Fruit fly (Drosophila melanogaster) whole organism, adult: ENCODE results near the gene CG42535.
A peak's percentile ranks its signal among the peaks of the same experiment; 100 is the strongest.

ENCODE experiments used
- CG11617 ChIP-seq: fragments of 200-800 bp; sonication (Bioruptor generic); optimal IDR thresholded peaks from 2 replicates; lab custom pipeline; 2017; ENCODE audit warnings: mild to moderate bottlenecking, missing biosample characterization, missing genetic modification reagents, missing genetic modification characterization
- CG12768 ChIP-seq: fragments of 200-800 bp; sonication (Bioruptor generic); optimal IDR thresholded peaks from 2 replicates; lab custom pipeline; 2017; ENCODE audit warnings: missing biosample characterization, missing genetic modification characterization, mild to moderate bottlenecking, moderate library complexity, missing genetic modification reagents
- CG14711 ChIP-seq: fragments of 200-800 bp; sonication (Bioruptor generic); optimal IDR thresholded peaks from 2 replicates; lab custom pipeline; 2018; ENCODE audit warnings: missing biosample characterization, mild to moderate bottlenecking, missing genetic modification characterization, moderate library complexity
- CG1620 ChIP-seq: fragments of 200-800 bp; sonication (Bioruptor generic); optimal IDR thresholded peaks from 2 replicates; lab custom pipeline; 2016; ENCODE audit warnings: missing biosample characterization, missing genetic modification characterization
- CG33017 ChIP-seq: fragments of 200-800 bp; sonication (Bioruptor generic); optimal IDR thresholded peaks from 2 replicates; lab custom pipeline; 2018; ENCODE audit warnings: missing biosample characterization, mild to moderate bottlenecking, missing genetic modification characterization, moderate library complexity
- CG5204 ChIP-seq: fragments of 200-800 bp; sonication (Bioruptor generic); optimal IDR thresholded peaks from 2 replicates; lab custom pipeline; 2016; ENCODE audit warnings: missing biosample characterization, missing genetic modification characterization
- CG7045 ChIP-seq: fragments of 200-800 bp; sonication (Bioruptor generic); optimal IDR thresholded peaks from 2 replicates; lab custom pipeline; 2017; ENCODE audit warnings: missing biosample characterization, mild to moderate bottlenecking, missing genetic modification characterization
- CG7101 ChIP-seq: fragments of 200-800 bp; sonication (Bioruptor generic); optimal IDR thresholded peaks from 2 replicates; lab custom pipeline; 2018; ENCODE audit warnings: missing biosample characterization, mild to moderate bottlenecking, missing genetic modification characterization, moderate library complexity
- Clk ChIP-seq: fragments of 200-800 bp; sonication (Bioruptor generic); optimal IDR thresholded peaks from 2 replicates; lab custom pipeline; 2017; ENCODE audit warnings: missing biosample characterization, missing genetic modification characterization
- Crg-1 ChIP-seq: fragments of 200-800 bp; sonication (Bioruptor generic); optimal IDR thresholded peaks from 2 replicates; lab custom pipeline; 2016; ENCODE audit warnings: missing biosample characterization, missing genetic modification characterization
- Hr96 ChIP-seq: fragments of 200-800 bp; sonication (Bioruptor generic); optimal IDR thresholded peaks from 2 replicates; lab custom pipeline; 2016; ENCODE audit warnings: missing biosample characterization, missing genetic modification characterization
- Mnt ChIP-seq: fragments of 200-800 bp; sonication (Bioruptor generic); optimal IDR thresholded peaks from 2 replicates; lab custom pipeline; 2016; ENCODE audit warnings: missing biosample characterization, mild to moderate bottlenecking, missing genetic modification characterization
- bab1 ChIP-seq: fragments of 200-800 bp; sonication (Bioruptor generic); optimal IDR thresholded peaks from 3 replicates; lab custom pipeline; 2019; ENCODE audit warnings: missing biosample characterization, mild to moderate bottlenecking, missing genetic modification characterization, moderate library complexity
- cic ChIP-seq: fragments of 200-800 bp; sonication (Bioruptor generic); optimal IDR thresholded peaks from 2 replicates; lab custom pipeline; 2017; ENCODE audit warnings: missing biosample characterization, mild to moderate bottlenecking, missing genetic modification characterization, moderate library complexity
- cnc ChIP-seq, 2 experiments: fragments of >200 bp; optimal IDR thresholded peaks; 2 replicates each; lab custom pipeline; 2017
- kay ChIP-seq: fragments of 200-800 bp; sonication (Bioruptor generic); peaks from one replicate; lab custom pipeline; 2016; ENCODE audit warnings: missing biosample characterization, missing genetic modification characterization, borderline replicate concordance
- ovo ChIP-seq: fragments of 200-800 bp; sonication (Bioruptor generic); optimal IDR thresholded peaks from 2 replicates; lab custom pipeline; 2016; ENCODE audit warnings: missing biosample characterization, missing genetic modification characterization
- pad ChIP-seq: fragments of 200-800 bp; sonication (Bioruptor generic); optimal IDR thresholded peaks from 3 replicates; lab custom pipeline; 2017; ENCODE audit warnings: missing biosample characterization, missing genetic modification characterization, mild to moderate bottlenecking, moderate library complexity, missing genetic modification reagents
- tj ChIP-seq: fragments of 200-800 bp; sonication (Bioruptor generic); optimal IDR thresholded peaks from 3 replicates; lab custom pipeline; 2017; ENCODE audit warnings: missing biosample characterization, mild to moderate bottlenecking, missing genetic modification characterization, moderate library complexity
- toe ChIP-seq: fragments of 200-800 bp; sonication (Bioruptor generic); optimal IDR thresholded peaks from 2 replicates; lab custom pipeline; 2016; ENCODE audit warnings: missing biosample characterization, missing genetic modification characterization

CG42535 gene

dm6 chr3L:10665433-10666150 is 34.9 kb upstream of the CG42535 start:
- TF ChIP-seq CG14711 (tag; lab: Kevin White, UChicago) (peak; percentile 90), CG5204 (no peak), tj (GFP tag; lab: Kevin White, UChicago) (peak; percentile 91), CG11617 (GFP tag; lab: Kevin White, UChicago) (peak; percentile 99), CG1620 (GFP tag; lab: Kevin White, UChicago) (peak; percentile 77), Clk (GFP tag; lab: Kevin White, UChicago) (peak; percentile 93), pad (peak; percentile 89), CG7101 (peak; percentile 97), CG33017 (tag; lab: Kevin White, UChicago) (peak; percentile 98), ovo (GFP tag; lab: Kevin White, UChicago) (peak; percentile 81), Crg-1 (GFP tag; lab: Kevin White, UChicago) (peak; percentile 88), bab1 (GFP tag; lab: Kevin White, UChicago) (peak; percentile 96), toe (peak; percentile 97), CG7045 (GFP tag; lab: Kevin White, UChicago) (peak; percentile 98), kay (GFP tag; lab: Kevin White, UChicago) (peak; percentile 85), cic (peak; percentile 90), Hr96 (GFP tag; lab: Kevin White, UChicago) (peak; percentile 88), Mnt (GFP tag; lab: Kevin White, UChicago) (peak; percentile 84), cnc (optimal IDR thresholded peaks at IDR 0.05; lab: Kevin White, UChicago) (no peak), CG12768 (GFP tag; lab: Kevin White, UChicago) (peak; percentile 98)

dm6 chr3L:10664511-10665062 is 33.9 kb upstream of the CG42535 start, which contains the start of gene simj:
Gene simj (plus strand): TSS chr3L:10664739.
- peak; percentile 39 for TF ChIP-seq CG14711 (tag; lab: Kevin White, UChicago)
- no peak for TF ChIP-seq CG5204
- peak; percentile 45 for TF ChIP-seq pad
- no peak for TF ChIP-seq Clk (GFP tag; lab: Kevin White, UChicago)
- TF ChIP-seq bab1 (GFP tag; lab: Kevin White, UChicago) = peak; percentile 76
- TF ChIP-seq Hr96 (GFP tag; lab: Kevin White, UChicago) = peak; percentile 54
- TF ChIP-seq ovo (GFP tag; lab: Kevin White, UChicago) = peak; percentile 56
- TF ChIP-seq toe = peak; percentile 6
- peak; percentile 76 for TF ChIP-seq CG33017 (tag; lab: Kevin White, UChicago)
- peak; percentile 39 for TF ChIP-seq CG1620 (GFP tag; lab: Kevin White, UChicago)
- TF ChIP-seq CG11617 (GFP tag; lab: Kevin White, UChicago) = peak; percentile 59
- peak; percentile 78 for TF ChIP-seq CG7101
- TF ChIP-seq cnc (optimal IDR thresholded peaks at IDR 0.05; lab: Kevin White, UChicago) = no peak
- TF ChIP-seq Crg-1 (GFP tag; lab: Kevin White, UChicago) = peak; percentile 43
- TF ChIP-seq CG12768 (GFP tag; lab: Kevin White, UChicago) = peak; percentile 72
- TF ChIP-seq Mnt (GFP tag; lab: Kevin White, UChicago) = peak; percentile 78
- peak; percentile 89 for TF ChIP-seq cic
- peak; percentile 67 for TF ChIP-seq kay (GFP tag; lab: Kevin White, UChicago)
- TF ChIP-seq CG7045 (GFP tag; lab: Kevin White, UChicago) = peak; percentile 28
- peak; percentile 51 for TF ChIP-seq tj (GFP tag; lab: Kevin White, UChicago)

- TF ChIP-seq CG7045 (GFP tag; lab: Kevin White, UChicago) (no peak), CG1620 (GFP tag; lab: Kevin White, UChicago) (no peak), bab1 (GFP tag; lab: Kevin White, UChicago) (peak; percentile 33), CG5204 (no peak), Crg-1 (GFP tag; lab: Kevin White, UChicago) (no peak), CG12768 (GFP tag; lab: Kevin White, UChicago) (no peak)
Measured at dm6 chr3L:10663190-10663763, 32.5 kb upstream of the CG42535 start, which contains the start of gene Adi1. Gene Adi1 (plus strand): TSS chr3L:10663376.

- peak; percentile 13 for TF ChIP-seq Crg-1 (GFP tag; lab: Kevin White, UChicago)
- peak; percentile 42 for TF ChIP-seq pad
- peak; percentile 42 for TF ChIP-seq CG1620 (GFP tag; lab: Kevin White, UChicago)
- no peak for TF ChIP-seq Hr96 (GFP tag; lab: Kevin White, UChicago)
- TF ChIP-seq CG5204 = no peak
- peak; percentile 69 for TF ChIP-seq CG7101
- TF ChIP-seq cnc (optimal IDR thresholded peaks at IDR 0.05; lab: Kevin White, UChicago) = no peak
- no peak for TF ChIP-seq toe
- TF ChIP-seq tj (GFP tag; lab: Kevin White, UChicago) = peak; percentile 81
- TF ChIP-seq kay (GFP tag; lab: Kevin White, UChicago) = no peak
- no peak for TF ChIP-seq CG14711 (tag; lab: Kevin White, UChicago)
- TF ChIP-seq ovo (GFP tag; lab: Kevin White, UChicago) = peak; percentile 7
- peak; percentile 32 for TF ChIP-seq CG12768 (GFP tag; lab: Kevin White, UChicago)
- peak; percentile 41 for TF ChIP-seq CG11617 (GFP tag; lab: Kevin White, UChicago)
- peak; percentile 55 for TF ChIP-seq bab1 (GFP tag; lab: Kevin White, UChicago)
- TF ChIP-seq CG33017 (tag; lab: Kevin White, UChicago) = no peak
- TF ChIP-seq Mnt (GFP tag; lab: Kevin White, UChicago) = peak; percentile 68
- TF ChIP-seq CG7045 (GFP tag; lab: Kevin White, UChicago) = peak; percentile 34
- TF ChIP-seq Clk (GFP tag; lab: Kevin White, UChicago) = no peak
- TF ChIP-seq cic = peak; percentile 31
Measured at dm6 chr3L:10660744-10661589, 30.2 kb upstream of the CG42535 start, which contains the start of the genes CG32066 and CG8003. Gene CG32066 (minus strand): TSS chr3L:10661013. Gene CG8003 (plus strand): TSS chr3L:10661475.
